Worm (Caenorhabditis elegans) whole organism, L4 larva: ENCODE measurements around the gene rps-16.

Experiments
- D1046.2 ChIP-seq: fragments of 200-800 bp; sonication (Bioruptor generic); IDR thresholded peaks from 2 replicates; pipeline ENCODE4 v1.3.6; 2022; ENCODE audit warnings: missing genetic modification characterization, missing compliant biosample characterization
- F10B5.3 ChIP-seq: sonication (generic microtip); optimal IDR thresholded peaks from 2 replicates; lab custom pipeline; 2016; ENCODE audit warnings: mild to moderate bottlenecking, missing genetic modification characterization, missing compliant biosample characterization
- F37D6.2 ChIP-seq: sonication (generic microtip); optimal IDR thresholded peaks from 2 replicates; lab custom pipeline; 2016; ENCODE audit warnings: mild to moderate bottlenecking, missing genetic modification characterization, missing compliant biosample characterization
- F49E8.2 ChIP-seq: sonication (generic microtip); optimal IDR thresholded peaks from 2 replicates; lab custom pipeline; 2016; ENCODE audit warnings: missing compliant biosample characterization, mild to moderate bottlenecking, missing genetic modification characterization, borderline replicate concordance
- R02D3.7 ChIP-seq: fragments of 150-350 bp; sonication (generic microtip); optimal IDR thresholded peaks from 3 replicates; lab custom pipeline; 2014; ENCODE audit warnings: missing biosample characterization, missing genetic modification characterization
- T20F7.1 ChIP-seq: fragments of 200-800 bp; sonication (Bioruptor generic); optimal IDR thresholded peaks from 2 replicates; lab custom pipeline; 2018; ENCODE audit warnings: mild to moderate bottlenecking, missing genetic modification characterization, missing compliant biosample characterization
- Y48G9A.11 ChIP-seq: fragments of 200-800 bp; sonication (Bioruptor generic); IDR thresholded peaks from 2 replicates; pipeline ENCODE4 v1.3.6; 2022; ENCODE audit warnings: missing genetic modification reagents, missing genetic modification characterization, missing compliant biosample characterization
- Y75B8A.6 ChIP-seq: fragments of 200-800 bp; sonication (Bioruptor generic); IDR thresholded peaks from 2 replicates; pipeline ENCODE4 v1.3.6; 2022; ENCODE audit warnings: missing genetic modification reagents, missing genetic modification characterization, missing compliant biosample characterization
- arid-1 ChIP-seq: fragments of 200-800 bp; sonication (Bioruptor generic); conservative IDR thresholded peaks from 2 replicates; pipeline ENCODE4 v1.3.6; 2022; ENCODE audit warnings: missing genetic modification reagents, missing genetic modification characterization, missing compliant biosample characterization
- ceh-20 ChIP-seq: fragments of 200-800 bp; sonication (Bioruptor generic); IDR thresholded peaks from 2 replicates; pipeline ENCODE4 v1.3.6; 2022; ENCODE audit warnings: missing genetic modification reagents, missing genetic modification characterization, missing compliant biosample characterization
- ceh-82 ChIP-seq: sonication (generic microtip); optimal IDR thresholded peaks from 2 replicates; lab custom pipeline; 2017; ENCODE audit warnings: missing biosample characterization, missing genetic modification characterization
- cey-2 ChIP-seq: sonication (generic microtip); optimal IDR thresholded peaks from 3 replicates; lab custom pipeline; 2017; ENCODE audit warnings: missing genetic modification characterization, mild to moderate bottlenecking, missing compliant biosample characterization, antibody characterized with exemption, borderline replicate concordance; ENCODE audit not compliant: insufficient read depth
- daf-16 ChIP-seq, 3 experiments: sonication (generic microtip); optimal IDR thresholded peaks; 2 replicates each; lab custom pipeline; 2016 to 2017; ENCODE audit warnings: missing genetic modification characterization in 3 of 3, missing genetic modification reagents in 3 of 3, mild to moderate bottlenecking in 2 of 3, missing compliant biosample characterization in 2 of 3, missing biosample characterization in 1 of 3, moderate library complexity in 1 of 3
- dmd-6 ChIP-seq: fragments of 200-800 bp; sonication (Bioruptor generic); IDR thresholded peaks from 2 replicates; pipeline ENCODE4 v1.3.6; 2022; ENCODE audit warnings: missing genetic modification reagents, missing genetic modification characterization, missing compliant biosample characterization
- dpl-1 ChIP-seq: fragments of 150-350 bp; optimal IDR thresholded peaks from 2 replicates; lab custom pipeline; 2014; ENCODE audit warnings: missing biosample characterization, missing genetic modification reagents, missing genetic modification characterization
- dve-1 ChIP-seq: sonication (generic microtip); optimal IDR thresholded peaks from 2 replicates; lab custom pipeline; 2017; ENCODE audit warnings: antibody characterized with exemption, mild to moderate bottlenecking, missing genetic modification characterization, missing compliant biosample characterization; ENCODE audit not compliant: insufficient read depth
- egl-43 ChIP-seq: fragments of 200-800 bp; sonication (Bioruptor generic); IDR thresholded peaks from 2 replicates; pipeline ENCODE4 v1.3.6; 2022; ENCODE audit warnings: missing genetic modification reagents, missing genetic modification characterization, missing compliant biosample characterization
- hlh-11 ChIP-seq: fragments of 200-800 bp; sonication (Bioruptor generic); optimal IDR thresholded peaks from 2 replicates; lab custom pipeline; 2018; ENCODE audit warnings: mild to moderate bottlenecking, missing genetic modification characterization, missing compliant biosample characterization
- lin-15B ChIP-seq: fragments of 150-350 bp; sonication (generic microtip); optimal IDR thresholded peaks from 3 replicates; lab custom pipeline; 2014; ENCODE audit warnings: missing biosample characterization, missing genetic modification characterization
- lin-38 ChIP-seq: fragments of 200-800 bp; sonication (Bioruptor generic); IDR thresholded peaks from 2 replicates; pipeline ENCODE4 v1.3.6; 2022; ENCODE audit warnings: missing genetic modification reagents, missing genetic modification characterization, missing compliant biosample characterization
- lin-39 ChIP-seq: fragments of 150-350 bp; optimal IDR thresholded peaks from 2 replicates; lab custom pipeline; 2014; ENCODE audit warnings: missing biosample characterization, missing genetic modification reagents, missing genetic modification characterization
- lsy-2 ChIP-seq, 2 experiments: fragments of 150-350 bp in 1 of 2; sonication (generic microtip) in 1 of 2; optimal IDR thresholded peaks; 2 replicates each; lab custom pipeline; 2014 to 2017; ENCODE audit warnings: missing biosample characterization in 2 of 2, missing genetic modification characterization in 2 of 2
- madf-5 ChIP-seq, 2 experiments: fragments of 200-800 bp; sonication (Bioruptor generic); IDR thresholded peaks; 2 replicates each; pipeline ENCODE4 v1.3.6; 2022; ENCODE audit warnings: missing compliant biosample characterization in 2 of 2, missing genetic modification characterization in 2 of 2
- mep-1 ChIP-seq: fragments of 150-350 bp; sonication (generic microtip); optimal IDR thresholded peaks from 3 replicates; lab custom pipeline; 2014; ENCODE audit warnings: missing biosample characterization, missing genetic modification characterization
- mes-2 ChIP-seq: sonication (generic microtip); optimal IDR thresholded peaks from 2 replicates; lab custom pipeline; 2016; ENCODE audit warnings: missing genotype, mild to moderate bottlenecking, missing genetic modification characterization, missing compliant biosample characterization; ENCODE audit not compliant: poor library complexity, severe bottlenecking
- mxl-3 ChIP-seq: fragments of 200-800 bp; sonication (Bioruptor generic); optimal IDR thresholded peaks from 2 replicates; lab custom pipeline; 2018; ENCODE audit warnings: mild to moderate bottlenecking, missing genetic modification characterization, missing compliant biosample characterization
- nhr-10 ChIP-seq: fragments of 150-350 bp; optimal IDR thresholded peaks from 2 replicates; lab custom pipeline; 2014; ENCODE audit warnings: missing biosample characterization, missing genetic modification characterization
- nhr-11 ChIP-seq: fragments of 150-350 bp; optimal IDR thresholded peaks from 2 replicates; lab custom pipeline; 2014; ENCODE audit warnings: missing biosample characterization, missing genetic modification characterization
- nhr-41 ChIP-seq: fragments of 200-800 bp; sonication (Bioruptor generic); IDR thresholded peaks from 2 replicates; pipeline ENCODE4 v1.3.6; 2022; ENCODE audit warnings: missing genetic modification reagents, missing genetic modification characterization, missing compliant biosample characterization
- nhr-48 ChIP-seq: sonication (generic microtip); optimal IDR thresholded peaks from 2 replicates; lab custom pipeline; 2016; ENCODE audit warnings: mild to moderate bottlenecking, missing genetic modification characterization, missing compliant biosample characterization
- pqm-1 ChIP-seq: sonication (generic microtip); optimal IDR thresholded peaks from 2 replicates; lab custom pipeline; 2017; ENCODE audit warnings: missing biosample characterization, missing genetic modification characterization
- sdz-12 ChIP-seq: fragments of 200-800 bp; sonication (Bioruptor generic); optimal IDR thresholded peaks from 2 replicates; lab custom pipeline; 2018; ENCODE audit warnings: mild to moderate bottlenecking, missing genetic modification characterization, missing compliant biosample characterization
- snpc-4 ChIP-seq: fragments of 150-350 bp; optimal IDR thresholded peaks from 2 replicates; lab custom pipeline; 2014; ENCODE audit warnings: missing biosample characterization, missing genetic modification characterization
- unc-39 ChIP-seq: sonication (generic microtip); optimal IDR thresholded peaks from 2 replicates; lab custom pipeline; 2017; ENCODE audit warnings: missing biosample characterization, missing genetic modification characterization
- unc-62 ChIP-seq, 3 experiments: fragments of 150-350 bp in 1 of 3; sonication (generic microtip); optimal IDR thresholded peaks in 2 of 3; peaks in 1 of 3; 1 replicate in 1 of 3; 2 replicates in 2 of 3; lab custom pipeline; 2014 to 2017; ENCODE audit warnings: missing biosample characterization in 3 of 3, missing genetic modification characterization in 3 of 3, missing genetic modification reagents in 3 of 3, missing genotype in 1 of 3
- zip-11 ChIP-seq: fragments of 200-800 bp; sonication (Bioruptor generic); IDR thresholded peaks from 2 replicates; pipeline ENCODE4 v1.3.6; 2022; ENCODE audit warnings: missing genetic modification characterization, missing compliant biosample characterization

Gene rps-16

DNA sequence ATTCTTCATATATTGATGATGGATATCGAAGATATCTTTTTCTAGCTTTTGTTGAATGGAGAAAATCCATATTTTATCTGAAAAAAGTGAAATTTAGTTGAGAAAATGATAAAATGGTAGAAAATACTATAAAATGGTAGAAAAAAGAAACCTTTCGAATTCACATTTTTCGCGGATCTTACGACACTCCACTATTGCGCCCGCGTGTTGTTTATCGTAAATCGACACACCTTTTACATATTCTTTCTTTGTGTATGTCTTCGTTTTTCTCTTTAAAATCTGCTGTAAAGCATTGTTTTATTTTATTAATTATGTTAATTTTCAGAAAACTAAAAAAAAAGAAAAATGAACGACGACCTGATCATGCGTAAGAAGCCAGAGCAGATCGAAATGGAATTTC lies 9.5 kb downstream of the rps-16 start, which contains the start of the genes cdt-2 and T01C3.2 (continued):
- TF ChIP-seq mxl-3 (GFP tag; lab: Kevin White, UChicago) = no peak
- TF ChIP-seq madf-5 (GFP tag; IDR thresholded peaks at IDR 0.05; lab: Robert Waterston, UW) = no peak
- no peak for TF ChIP-seq egl-43 (GFP tag; lab: Robert Waterston, UW)
- TF ChIP-seq lin-15B (tag; lab: Kevin White, UChicago) = no peak
- peak; percentile 93 for TF ChIP-seq Y48G9A.11 (GFP tag; lab: Robert Waterston, UW)
- TF ChIP-seq dpl-1 (GFP tag; lab: Kevin White, UChicago) = peak; percentile 83
- TF ChIP-seq mes-2 (tag; lab: Kevin White, UChicago) = peak; percentile 51
- TF ChIP-seq pqm-1 (tag; lab: Kevin White, UChicago) = no peak
- TF ChIP-seq unc-39 (tag; lab: Kevin White, UChicago) = no peak
- TF ChIP-seq zip-11 (GFP tag; lab: Robert Waterston, UW) = no peak
- no peak for TF ChIP-seq lin-39 (tag; lab: Kevin White, UChicago)
- TF ChIP-seq nhr-11 (tag; lab: Kevin White, UChicago) = no peak
- TF ChIP-seq dve-1 (tag; lab: Kevin White, UChicago) = peak; percentile 31
- TF ChIP-seq dmd-6 = no peak
- TF ChIP-seq sdz-12 (GFP tag; lab: Kevin White, UChicago) = no peak
- no peak for TF ChIP-seq ceh-82 (tag; lab: Kevin White, UChicago)
- TF ChIP-seq F37D6.2 = no peak
- TF ChIP-seq nhr-10 (tag; lab: Kevin White, UChicago) = no peak
- peak in 1 of 2 experiments; percentile 58 for TF ChIP-seq lsy-2 (tag; optimal IDR thresholded peaks at IDR 0.05; lab: Kevin White, UChicago)
- no peak for TF ChIP-seq hlh-11 (tag; lab: Kevin White, UChicago)
- TF ChIP-seq D1046.2 (GFP tag; lab: Robert Waterston, UW) = no peak
- no peak for TF ChIP-seq daf-16 (GFP tag; optimal IDR thresholded peaks at IDR 0.05; lab: Kevin White, UChicago)
- peak; percentile 32 for TF ChIP-seq daf-16 (tag; optimal IDR thresholded peaks at IDR 0.05; lab: Kevin White, UChicago)
- TF ChIP-seq snpc-4 = no peak
- TF ChIP-seq lin-38 (GFP tag; lab: Robert Waterston, UW) = peak; percentile 48

DNA sequence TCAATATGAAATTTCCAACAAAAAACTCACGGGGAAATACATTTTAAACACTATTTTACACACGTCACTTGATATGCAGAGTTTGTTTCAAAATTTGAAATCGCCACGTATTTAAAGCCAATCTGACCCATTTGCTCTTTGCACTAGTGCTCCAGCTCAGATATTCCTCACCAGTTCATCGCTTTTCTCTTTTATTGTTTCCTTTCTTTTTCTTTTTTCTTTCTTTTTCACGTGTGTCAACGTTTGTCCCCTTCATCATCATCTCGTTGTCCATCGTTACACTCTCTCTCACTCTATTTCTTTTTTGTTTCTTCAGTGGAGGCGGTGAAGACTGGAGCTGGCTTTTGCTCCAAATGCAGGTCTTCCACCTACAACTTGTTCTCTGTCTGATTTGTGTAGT lies 15.7 kb downstream of the rps-16 start, which contains the start of gene F02D8.4:
F02D8.4 (plus strand) TSS at position 301 of the 400 bp plus-strand sequence.
- TF ChIP-seq mxl-3 (GFP tag; lab: Kevin White, UChicago) = no peak
- peak in 1 of 2 experiments; percentile 26 for TF ChIP-seq unc-62 (GFP tag; optimal IDR thresholded peaks at IDR 0.05 in 1 of 2; lab: Kevin White, UChicago)
- no peak for TF ChIP-seq unc-62 (tag; optimal IDR thresholded peaks at IDR 0.05; lab: Kevin White, UChicago)

DNA sequence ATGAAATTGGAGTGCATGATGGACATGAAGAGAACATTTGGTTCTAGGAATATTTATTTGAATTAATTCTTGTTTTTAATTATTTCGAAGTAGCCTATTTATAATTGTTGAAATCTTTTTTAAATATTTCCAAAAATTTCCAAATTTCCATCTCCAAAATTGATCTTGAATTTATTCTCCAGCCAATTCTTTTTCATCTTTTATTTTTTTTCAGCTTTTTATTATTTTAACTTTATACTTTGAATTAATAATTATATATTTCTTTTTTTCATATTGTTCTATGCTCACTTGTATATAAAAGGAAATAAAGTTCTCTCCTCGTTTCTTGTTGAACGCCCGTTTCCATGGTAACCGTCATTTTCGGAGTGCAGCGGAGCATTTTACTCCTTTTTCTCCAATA lies 20.4 kb downstream of the rps-16 start, which contains the start of gene xbx-1:
xbx-1 (plus strand) TSS at position 301 of the 400 bp plus-strand sequence.
- TF ChIP-seq R02D3.7 (tag; lab: Kevin White, UChicago) (no peak), ceh-20 (no peak), nhr-41 (GFP tag; lab: Robert Waterston, UW) (no peak), Y75B8A.6 (GFP tag; lab: Robert Waterston, UW) (no peak), arid-1 (GFP tag; lab: Robert Waterston, UW) (no peak), madf-5 (GFP tag; IDR thresholded peaks at IDR 0.05; lab: Robert Waterston, UW) (no peak), mep-1 (tag; lab: Kevin White, UChicago) (no peak), F49E8.2 (no peak), F10B5.3 (tag; lab: Kevin White, UChicago) (no peak), unc-62 (GFP tag; optimal IDR thresholded peaks at IDR 0.05 in 1 of 2; lab: Kevin White, UChicago) (no peak), unc-62 (tag; optimal IDR thresholded peaks at IDR 0.05; lab: Kevin White, UChicago) (no peak), T20F7.1 (GFP tag; lab: Kevin White, UChicago) (no peak), Y48G9A.11 (GFP tag; lab: Robert Waterston, UW) (no peak), nhr-10 (tag; lab: Kevin White, UChicago) (no peak), nhr-48 (no peak), cey-2 (tag; lab: Kevin White, UChicago) (no peak)
